Worm (Caenorhabditis elegans): Measurements from ENCODE around the gene klc-1.
"Not testable (repeated sequence)": the region's sequence is repeated elsewhere in the genome, so short reads cannot be mapped to it uniquely, and the experiment has no call there.

klc-1 gene

ce11 chrIV:11063962-11064361 lies 19.6 kb upstream of the klc-1 start, which contains the start of gene ttr-16 (continued):
- TF ChIP-seq aly-2 (tag; optimal IDR thresholded peaks at IDR 0.05) (no peak), mbf-1 (tag; optimal IDR thresholded peaks at IDR 0.05) (no peak), nhr-25 (tag; optimal IDR thresholded peaks at IDR 0.05) (no peak), nhr-6 (tag; optimal IDR thresholded peaks at IDR 0.05) (no peak), nhr-129 (tag; optimal IDR thresholded peaks at IDR 0.05) (peak; percentile 64), R02D3.7 (tag; optimal IDR thresholded peaks at IDR 0.05) (no peak), dmd-4 (tag; optimal IDR thresholded peaks at IDR 0.05) (no peak), fos-1 (tag; optimal IDR thresholded peaks at IDR 0.05) (no peak), Y55F3AM.14 (GFP tag; optimal IDR thresholded peaks at IDR 0.05) (no peak), sem-4 (tag; optimal IDR thresholded peaks at IDR 0.05) (no peak), lsy-2 (tag; optimal IDR thresholded peaks at IDR 0.05) (peak in 1 of 2 experiments; percentile 49), elt-1 (tag; optimal IDR thresholded peaks at IDR 0.05) (no peak), lin-13 (GFP tag; optimal IDR thresholded peaks at IDR 0.05) (no peak), peb-1 (tag; optimal IDR thresholded peaks at IDR 0.05) (no peak), ztf-1 (GFP tag; conservative IDR thresholded peaks at IDR 0.05) (no peak), nhr-10 (tag; optimal IDR thresholded peaks at IDR 0.05) (no peak), ama-1 (optimal IDR thresholded peaks at IDR 0.05) (peak; percentile 86), zag-1 (tag; optimal IDR thresholded peaks at IDR 0.05) (no peak), nhr-77 (tag; optimal IDR thresholded peaks at IDR 0.05) (no peak), egl-27 (tag; optimal IDR thresholded peaks at IDR 0.05) (no peak), nhr-237 (tag; optimal IDR thresholded peaks at IDR 0.05) (no peak), F13H6.1 (tag; optimal IDR thresholded peaks at IDR 0.05) (peak; percentile 20), crh-2 (tag; optimal IDR thresholded peaks at IDR 0.05) (no peak), ZK546.5 (tag; optimal IDR thresholded peaks at IDR 0.05) (no peak), gmeb-1 (tag; optimal IDR thresholded peaks at IDR 0.05) (no peak)

ce11 chrIV:11067003-11067402 lies 16.5 kb upstream of the klc-1 start, which contains the start of gene ttr-17:
Gene ttr-17 (minus strand): TSS chrIV:11067026.
- TF ChIP-seq C34F6.9 (tag; optimal IDR thresholded peaks at IDR 0.05) (peak; percentile 7), ztf-1 (GFP tag; conservative IDR thresholded peaks at IDR 0.05) (no peak), sma-9 (GFP tag; optimal IDR thresholded peaks at IDR 0.05) (peak; percentile 50), sma-9 (tag; optimal IDR thresholded peaks at IDR 0.05) (no peak), F13H6.1 (tag; optimal IDR thresholded peaks at IDR 0.05) (peak; percentile 54), ama-1 (optimal IDR thresholded peaks at IDR 0.05) (peak; percentile 54), blmp-1 (tag; optimal IDR thresholded peaks at IDR 0.05; ENCODE audit: insufficient read depth) (no peak), zag-1 (tag; optimal IDR thresholded peaks at IDR 0.05) (no peak), lsy-2 (tag; optimal IDR thresholded peaks at IDR 0.05) (peak in 1 of 2 experiments; percentile 43)

ce11 chrIV:11068314-11068713 lies 15.2 kb upstream of the klc-1 start:
- peak; percentile 79 for TF ChIP-seq unc-62 (GFP tag; optimal IDR thresholded peaks at IDR 0.05)
- TF ChIP-seq F13H6.1 (tag; optimal IDR thresholded peaks at IDR 0.05): peak; percentile 84
- TF ChIP-seq nhr-6 (tag; optimal IDR thresholded peaks at IDR 0.05): peak; percentile 67
- no peak for TF ChIP-seq ceh-16 (tag; optimal IDR thresholded peaks at IDR 0.05)
- peak; percentile 72 for TF ChIP-seq sma-9 (GFP tag; optimal IDR thresholded peaks at IDR 0.05)
- TF ChIP-seq sma-9 (tag; optimal IDR thresholded peaks at IDR 0.05): no peak
- peak; percentile 59 for TF ChIP-seq C34F6.9 (tag; optimal IDR thresholded peaks at IDR 0.05)
- TF ChIP-seq ztf-4 (tag; optimal IDR thresholded peaks at IDR 0.05): peak; percentile 62
- peak; percentile 58 for TF ChIP-seq mab-5 (tag; optimal IDR thresholded peaks at IDR 0.05)
- no peak for TF ChIP-seq ztf-1 (GFP tag; conservative IDR thresholded peaks at IDR 0.05)
- peak; percentile 87 for TF ChIP-seq nhr-129 (tag; optimal IDR thresholded peaks at IDR 0.05)
- peak in 1 of 2 experiments; percentile 77 for TF ChIP-seq lsy-2 (tag; optimal IDR thresholded peaks at IDR 0.05)
- TF ChIP-seq nhr-21 (tag; optimal IDR thresholded peaks at IDR 0.05): no peak

- TF ChIP-seq nhr-237 (tag; optimal IDR thresholded peaks at IDR 0.05) (peak; percentile 76), sma-9 (tag; optimal IDR thresholded peaks at IDR 0.05) (peak; percentile 59)
- not testable (repeated sequence) for TF ChIP-seq sma-9 (GFP tag; optimal IDR thresholded peaks at IDR 0.05)
These were observed 12.6 kb upstream of the klc-1 start for ce11 chrIV:11070895-11071294.

ce11 chrIV:11078482-11078881 lies 5.1 kb upstream of the klc-1 start, which contains the start of gene Y5F2A.4:
Gene Y5F2A.4 (minus strand): TSS chrIV:11078582.
- TF ChIP-seq elt-3 (tag; optimal IDR thresholded peaks at IDR 0.05): no peak
- no peak for TF ChIP-seq unc-39 (tag; optimal IDR thresholded peaks at IDR 0.05)
- TF ChIP-seq mab-5 (tag; optimal IDR thresholded peaks at IDR 0.05): no peak
- TF ChIP-seq alr-1 (tag; optimal IDR thresholded peaks at IDR 0.05): no peak
- no peak for TF ChIP-seq lin-11 (tag; optimal IDR thresholded peaks at IDR 0.05)
- no peak for TF ChIP-seq nhr-11 (tag; optimal IDR thresholded peaks at IDR 0.05)

Data from whole organism, L2 larva.